Worm (Caenorhabditis elegans) whole organism, L3 larva: ENCODE measurements around the gene tmed-13.

Experiments used
- ama-1 ChIP-seq: fragments of 150-350 bp; optimal IDR thresholded peaks from 2 replicates; lab custom pipeline; 2018
- elt-1 ChIP-seq: fragments of 150-350 bp; optimal IDR thresholded peaks from 2 replicates; lab custom pipeline; 2014; ENCODE audit warnings: missing biosample characterization, missing genetic modification characterization
- jun-1 ChIP-seq: fragments of 150-350 bp; optimal IDR thresholded peaks from 2 replicates; lab custom pipeline; 2014; ENCODE audit warnings: missing biosample characterization, missing genetic modification reagents, missing genetic modification characterization
- lin-39 ChIP-seq: fragments of 150-350 bp; optimal IDR thresholded peaks from 2 replicates; lab custom pipeline; 2018; ENCODE audit warnings: missing biosample characterization, missing genetic modification reagents, missing genetic modification characterization
- nfya-1 ChIP-seq: sonication (generic microtip); optimal IDR thresholded peaks from 2 replicates; lab custom pipeline; 2017; ENCODE audit warnings: missing genetic modification characterization, mild to moderate bottlenecking, missing compliant biosample characterization, antibody characterized with exemption, moderate library complexity; ENCODE audit not compliant: insufficient read depth
- nhr-12 ChIP-seq: fragments of 150-350 bp; optimal IDR thresholded peaks from 2 replicates; lab custom pipeline; 2014; ENCODE audit warnings: missing biosample characterization, missing genetic modification characterization
- snpc-4 ChIP-seq: fragments of 150-350 bp; optimal IDR thresholded peaks from 2 replicates; lab custom pipeline; 2014; ENCODE audit warnings: missing biosample characterization, missing genetic modification characterization
- zag-1 ChIP-seq: fragments of 150-350 bp; optimal IDR thresholded peaks from 2 replicates; lab custom pipeline; 2014; ENCODE audit warnings: missing biosample characterization, missing genetic modification characterization

DNA sequence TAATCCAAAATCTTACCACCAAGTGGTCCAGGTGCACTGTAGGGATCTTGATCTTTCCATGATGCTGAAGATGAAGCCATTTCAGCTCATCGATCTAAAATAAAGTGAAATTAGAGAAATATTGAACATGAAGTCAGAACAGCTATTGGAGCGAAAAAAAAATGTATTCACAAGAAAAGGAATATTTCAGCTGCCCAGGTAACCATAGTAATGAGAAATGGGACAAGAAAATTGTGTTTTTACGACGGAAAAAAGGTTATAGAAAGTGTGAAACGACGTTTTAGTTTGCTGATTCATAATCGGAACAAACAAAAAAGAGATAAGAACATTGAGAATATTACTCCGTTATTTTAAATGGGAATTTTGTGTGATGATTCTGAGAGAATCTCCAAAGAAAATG, 2.0 kb upstream of the tmed-13 start, which contains the start of gene Y73B6BL.27:
- TF ChIP-seq nhr-12 (no peak), zag-1 (tag; lab: Kevin White, UChicago) (no peak), ama-1 (lab: Kevin White, UChicago) (no peak), lin-39 (tag; lab: Kevin White, UChicago) (no peak), nfya-1 (tag; lab: Kevin White, UChicago) (no peak), jun-1 (tag; lab: Kevin White, UChicago) (no peak), snpc-4 (tag; lab: Kevin White, UChicago) (no peak), elt-1 (tag; lab: Kevin White, UChicago) (no peak)
